Worm (Caenorhabditis elegans) whole organism, L1 larva: ENCODE data around the gene Y14H12B.2.

ENCODE experiments used
- C16A3.4 ChIP-seq: fragments of 150-350 bp; optimal IDR thresholded peaks from 2 replicates; lab custom pipeline; 2014; ENCODE audit warnings: missing biosample characterization, missing genetic modification characterization
- C34B4.2 ChIP-seq: sonication (generic microtip); optimal IDR thresholded peaks from 2 replicates; lab custom pipeline; 2017; ENCODE audit warnings: mild to moderate bottlenecking, missing genetic modification characterization, missing compliant biosample characterization
- Y116A8C.19 ChIP-seq: sonication (generic microtip); optimal IDR thresholded peaks from 2 replicates; lab custom pipeline; 2016; ENCODE audit warnings: missing compliant biosample characterization, missing genetic modification characterization, borderline replicate concordance
- alr-1 ChIP-seq: fragments of 200-800 bp; sonication (Bioruptor generic); optimal IDR thresholded peaks from 2 replicates; lab custom pipeline; 2018; ENCODE audit warnings: borderline replicate concordance, mild to moderate bottlenecking, missing genetic modification characterization, missing compliant biosample characterization
- blmp-1 ChIP-seq: fragments of 150-350 bp; optimal IDR thresholded peaks from 2 replicates; lab custom pipeline; 2014; ENCODE audit warnings: missing biosample characterization, missing genetic modification characterization
- ceh-8 ChIP-seq: fragments of 200-800 bp; sonication (Bioruptor generic); optimal IDR thresholded peaks from 2 replicates; lab custom pipeline; 2018; ENCODE audit warnings: mild to moderate bottlenecking, missing genetic modification characterization, moderate library complexity, missing compliant biosample characterization
- ceh-82 ChIP-seq, 3 experiments: fragments of 150-350 bp in 1 of 3; sonication (generic microtip) in 2 of 3; optimal IDR thresholded peaks; 2 replicates each; lab custom pipeline; 2014 to 2017; ENCODE audit warnings: missing biosample characterization in 3 of 3, missing genetic modification characterization in 3 of 3
- dpl-1 ChIP-seq, 3 experiments: fragments of 150-350 bp in 2 of 3; sonication (generic microtip) in 1 of 3; optimal IDR thresholded peaks; 2 replicates each; lab custom pipeline; 2014 to 2017; ENCODE audit warnings: missing biosample characterization in 3 of 3, missing genetic modification characterization in 3 of 3, missing genetic modification reagents in 3 of 3
- efl-1 ChIP-seq, 4 experiments: fragments of 150-350 bp; optimal IDR thresholded peaks in 3 of 4; peaks in 1 of 4; 1 replicate in 1 of 4; 2 replicates in 3 of 4; lab custom pipeline; 2014; ENCODE audit warnings: missing biosample characterization in 2 of 4, missing genetic modification characterization in 2 of 4, missing genetic modification reagents in 2 of 4
- efl-3 ChIP-seq: fragments of 200-800 bp; sonication (Bioruptor generic); optimal IDR thresholded peaks from 2 replicates; lab custom pipeline; 2018; ENCODE audit warnings: mild to moderate bottlenecking, missing genetic modification characterization, missing compliant biosample characterization
- egl-13 ChIP-seq: sonication (generic microtip); optimal IDR thresholded peaks from 2 replicates; lab custom pipeline; 2016; ENCODE audit warnings: missing genotype, missing genetic modification reagents, missing genetic modification characterization, missing compliant biosample characterization
- egl-27 ChIP-seq, 2 experiments: fragments of 150-350 bp in 1 of 2; sonication (generic microtip); optimal IDR thresholded peaks; 3 replicates each; lab custom pipeline; 2017 to 2018; ENCODE audit warnings: missing biosample characterization in 2 of 2, missing genetic modification characterization in 2 of 2, missing genetic modification reagents in 2 of 2
- elt-3 ChIP-seq, 6 experiments: fragments of 150-350 bp in 1 of 6; sonication (generic microtip); optimal IDR thresholded peaks; 2 replicates each; lab custom pipeline; 2017 to 2018; ENCODE audit warnings: missing biosample characterization in 6 of 6, missing genetic modification characterization in 6 of 6, inconsistent platforms in 1 of 6
- fkh-8 ChIP-seq: sonication (generic microtip); optimal IDR thresholded peaks from 2 replicates; lab custom pipeline; 2016; ENCODE audit warnings: mild to moderate bottlenecking, missing genetic modification characterization, missing compliant biosample characterization
- fos-1 ChIP-seq: fragments of 150-350 bp; optimal IDR thresholded peaks from 2 replicates; lab custom pipeline; 2014; ENCODE audit warnings: missing biosample characterization, missing genetic modification characterization
- grh-1 ChIP-seq: fragments of 200-800 bp; sonication (Bioruptor generic); IDR thresholded peaks from 2 replicates; pipeline ENCODE4 v1.3.6; 2022; ENCODE audit warnings: missing genetic modification reagents, missing genetic modification characterization, missing compliant biosample characterization
- hlh-4 ChIP-seq: sonication (generic microtip); optimal IDR thresholded peaks from 2 replicates; lab custom pipeline; 2016; ENCODE audit warnings: mild to moderate bottlenecking, missing genetic modification characterization, missing compliant biosample characterization
- isw-1 ChIP-seq: fragments of 200-800 bp; sonication (Bioruptor generic); IDR thresholded peaks from 2 replicates; pipeline ENCODE4 v1.3.6; 2022; ENCODE audit warnings: missing genetic modification characterization, missing compliant biosample characterization
- lin-13 ChIP-seq: fragments of 150-350 bp; optimal IDR thresholded peaks from 2 replicates; lab custom pipeline; 2014; ENCODE audit warnings: missing biosample characterization, missing genetic modification reagents, missing genetic modification characterization
- lin-14 ChIP-seq: fragments of 200-800 bp; sonication (Bioruptor generic); optimal IDR thresholded peaks from 2 replicates; lab custom pipeline; 2018; ENCODE audit warnings: mild to moderate bottlenecking, missing genetic modification characterization, moderate library complexity, missing compliant biosample characterization
- lin-35 ChIP-seq, 2 experiments: fragments of 150-350 bp; optimal IDR thresholded peaks; 2 replicates each; lab custom pipeline; 2014; ENCODE audit warnings: missing biosample characterization in 2 of 2, missing genetic modification characterization in 2 of 2, missing genetic modification reagents in 2 of 2
- lin-39 ChIP-seq: fragments of 150-350 bp; optimal IDR thresholded peaks from 2 replicates; lab custom pipeline; 2014; ENCODE audit warnings: missing biosample characterization, missing genetic modification reagents, missing genetic modification characterization
- lsy-2 ChIP-seq, 2 experiments: fragments of 150-350 bp; optimal IDR thresholded peaks; 2 replicates each; lab custom pipeline; 2014; ENCODE audit warnings: missing biosample characterization in 2 of 2, missing genetic modification characterization in 2 of 2
- mef-2 ChIP-seq: fragments of 150-350 bp; optimal IDR thresholded peaks from 2 replicates; lab custom pipeline; 2014; ENCODE audit warnings: missing biosample characterization, missing genetic modification characterization
- mep-1 ChIP-seq: fragments of 150-350 bp; optimal IDR thresholded peaks from 2 replicates; lab custom pipeline; 2014; ENCODE audit warnings: missing biosample characterization, missing genetic modification characterization
- nhr-11 ChIP-seq: fragments of 150-350 bp; optimal IDR thresholded peaks from 2 replicates; lab custom pipeline; 2014; ENCODE audit warnings: missing biosample characterization, missing genetic modification characterization
- nhr-20 ChIP-seq: sonication (generic microtip); optimal IDR thresholded peaks from 2 replicates; lab custom pipeline; 2016; ENCODE audit warnings: mild to moderate bottlenecking, missing genetic modification characterization, missing compliant biosample characterization
- nhr-237 ChIP-seq: fragments of 150-350 bp; optimal IDR thresholded peaks from 2 replicates; lab custom pipeline; 2014; ENCODE audit warnings: missing biosample characterization, missing genetic modification characterization
- nhr-71 ChIP-seq: sonication (generic microtip); optimal IDR thresholded peaks from 2 replicates; lab custom pipeline; 2016; ENCODE audit warnings: mild to moderate bottlenecking, missing genetic modification characterization, moderate library complexity, missing compliant biosample characterization
- nhr-76 ChIP-seq: sonication (generic microtip); optimal IDR thresholded peaks from 2 replicates; lab custom pipeline; 2017; ENCODE audit warnings: missing biosample characterization, missing genetic modification characterization
- nhr-77 ChIP-seq: fragments of 150-350 bp; optimal IDR thresholded peaks from 2 replicates; lab custom pipeline; 2014; ENCODE audit warnings: missing biosample characterization, missing genetic modification characterization
- nhr-84 ChIP-seq: sonication (generic microtip); optimal IDR thresholded peaks from 2 replicates; lab custom pipeline; 2017; ENCODE audit warnings: missing biosample characterization, missing genetic modification characterization
- nhr-85 ChIP-seq: sonication (generic microtip); peaks from one replicate; lab custom pipeline; 2016; ENCODE audit warnings: missing genetic modification characterization, inconsistent platforms, missing compliant biosample characterization
- nhr-90 ChIP-seq: sonication (generic microtip); optimal IDR thresholded peaks from 2 replicates; lab custom pipeline; 2016; ENCODE audit warnings: mild to moderate bottlenecking, missing genetic modification characterization, missing compliant biosample characterization; ENCODE audit not compliant: poor library complexity
- pax-3 ChIP-seq: fragments of 200-800 bp; sonication (Bioruptor generic); optimal IDR thresholded peaks from 2 replicates; lab custom pipeline; 2018; ENCODE audit warnings: mild to moderate bottlenecking, missing genetic modification characterization, moderate library complexity, missing compliant biosample characterization
- pqm-1 ChIP-seq: sonication (generic microtip); optimal IDR thresholded peaks from 3 replicates; lab custom pipeline; 2017; ENCODE audit warnings: missing biosample characterization, missing genetic modification characterization
- rnt-1 ChIP-seq: sonication (generic microtip); optimal IDR thresholded peaks from 2 replicates; lab custom pipeline; 2016; ENCODE audit warnings: mild to moderate bottlenecking, missing genetic modification characterization, moderate library complexity, missing compliant biosample characterization
- skn-1 ChIP-seq: fragments of 150-350 bp; optimal IDR thresholded peaks from 2 replicates; lab custom pipeline; 2014; ENCODE audit warnings: missing biosample characterization, missing genetic modification characterization
- snpc-4 ChIP-seq: fragments of 150-350 bp; optimal IDR thresholded peaks from 2 replicates; lab custom pipeline; 2014; ENCODE audit warnings: missing biosample characterization, missing genetic modification characterization
- snu-23 ChIP-seq: sonication (generic microtip); optimal IDR thresholded peaks from 2 replicates; lab custom pipeline; 2016; ENCODE audit warnings: missing genetic modification characterization, missing compliant biosample characterization
- sox-4 ChIP-seq: sonication (generic microtip); optimal IDR thresholded peaks from 2 replicates; lab custom pipeline; 2016; ENCODE audit warnings: missing genetic modification characterization, missing compliant biosample characterization
- sptf-1 ChIP-seq: fragments of 150-350 bp; optimal IDR thresholded peaks from 2 replicates; lab custom pipeline; 2014; ENCODE audit warnings: missing biosample characterization, missing genetic modification characterization
- tlp-1 ChIP-seq: fragments of 150-350 bp; optimal IDR thresholded peaks from 2 replicates; lab custom pipeline; 2014; ENCODE audit warnings: missing biosample characterization, missing genetic modification characterization
- unc-30 ChIP-seq: sonication (generic microtip); optimal IDR thresholded peaks from 2 replicates; lab custom pipeline; 2017; ENCODE audit warnings: missing biosample characterization, missing genetic modification characterization
- unc-62 ChIP-seq: fragments of 150-350 bp; optimal IDR thresholded peaks from 2 replicates; lab custom pipeline; 2014; ENCODE audit warnings: missing biosample characterization, missing genetic modification reagents, missing genetic modification characterization
- unc-86 ChIP-seq: sonication (generic microtip); optimal IDR thresholded peaks from 2 replicates; lab custom pipeline; 2016; ENCODE audit warnings: missing genetic modification characterization, missing compliant biosample characterization
- zag-1 ChIP-seq: fragments of 150-350 bp; optimal IDR thresholded peaks from 2 replicates; lab custom pipeline; 2014; ENCODE audit warnings: missing biosample characterization, missing genetic modification characterization
- zip-4 ChIP-seq: fragments of 200-800 bp; sonication (Bioruptor generic); optimal IDR thresholded peaks from 2 replicates; lab custom pipeline; 2018; ENCODE audit warnings: mild to moderate bottlenecking, missing genetic modification characterization, moderate library complexity, missing compliant biosample characterization
- ztf-11 ChIP-seq, 2 experiments: sonication (generic microtip); optimal IDR thresholded peaks; 2 replicates each; lab custom pipeline; 2016 to 2017; ENCODE audit warnings: missing genetic modification characterization in 2 of 2, missing biosample characterization in 1 of 2, missing compliant biosample characterization in 1 of 2
- ztf-4 ChIP-seq: fragments of 150-350 bp; optimal IDR thresholded peaks from 2 replicates; lab custom pipeline; 2014; ENCODE audit warnings: missing biosample characterization, missing genetic modification characterization

The Y14H12B.2 gene

DNA sequence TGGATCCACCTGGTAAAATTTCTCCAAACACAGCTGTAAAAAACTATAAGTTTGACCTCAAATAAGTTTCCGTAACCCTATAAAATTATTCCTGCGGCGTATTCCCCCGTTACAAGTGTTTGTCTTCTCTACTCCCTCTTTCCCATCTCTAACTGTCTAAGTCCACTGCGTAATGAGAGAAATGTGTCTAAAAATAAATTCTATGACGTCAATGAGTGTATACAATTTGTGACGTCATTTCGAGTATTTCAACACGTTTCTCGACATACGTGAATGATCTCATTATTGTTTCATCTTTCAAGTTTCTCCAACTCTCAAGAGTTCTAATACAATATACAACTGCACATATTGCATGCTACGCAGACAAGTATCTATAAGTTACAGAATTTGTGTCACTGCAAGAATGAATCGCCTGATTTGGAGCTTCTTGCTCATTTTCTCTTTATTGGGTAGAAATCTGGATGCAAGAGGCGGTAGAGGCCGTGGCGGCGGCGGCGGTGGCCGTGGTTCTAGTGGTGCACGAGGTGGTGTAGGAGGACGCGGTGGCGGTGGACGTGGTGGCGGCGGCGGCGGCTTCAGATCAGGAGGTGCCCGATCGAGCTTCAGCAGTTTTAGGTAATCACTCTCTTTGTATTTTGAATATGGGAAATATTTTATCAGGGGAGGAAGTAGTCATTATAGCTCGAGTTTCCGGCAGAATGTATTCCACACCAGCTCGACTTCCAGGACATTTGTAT is 35.6 kb downstream of the Y14H12B.2 start, which contains the start of gene F53C3.6 (continued):
- TF ChIP-seq hlh-4 (tag; lab: Kevin White, UChicago) (no peak), rnt-1 (tag; lab: Kevin White, UChicago) (peak; percentile 37), nhr-71 (tag; lab: Kevin White, UChicago) (peak; percentile 91), ceh-82 (tag; optimal IDR thresholded peaks at IDR 0.05; lab: Kevin White, UChicago) (peak in 2 of 3 experiments; percentile 36 to 67), lin-13 (GFP tag; lab: Kevin White, UChicago) (peak; percentile 51), C34B4.2 (tag; lab: Kevin White, UChicago) (no peak), lsy-2 (tag; optimal IDR thresholded peaks at IDR 0.05; lab: Kevin White, UChicago) (peak; percentile 77), egl-27 (tag; optimal IDR thresholded peaks at IDR 0.05; lab: Kevin White, UChicago) (peak; percentile 50 to 67), dpl-1 (GFP tag; optimal IDR thresholded peaks at IDR 0.05; lab: Kevin White, UChicago) (peak in 2 of 3 experiments; percentile 30 to 38), nhr-20 (peak; percentile 64), blmp-1 (tag; lab: Kevin White, UChicago) (peak; percentile 41), nhr-237 (tag; lab: Kevin White, UChicago) (no peak), nhr-85 (tag; lab: Kevin White, UChicago) (peak; percentile 89), skn-1 (tag; lab: Kevin White, UChicago) (peak; percentile 70), zip-4 (peak; percentile 42), Y116A8C.19 (tag; lab: Kevin White, UChicago) (no peak), ztf-11 (tag; optimal IDR thresholded peaks at IDR 0.05; lab: Kevin White, UChicago) (no peak), lin-14 (GFP tag; lab: Kevin White, UChicago) (peak; percentile 95), pqm-1 (no peak), nhr-90 (tag; lab: Kevin White, UChicago) (peak; percentile 21), sox-4 (tag; lab: Kevin White, UChicago) (peak; percentile 48), nhr-84 (tag; lab: Kevin White, UChicago) (no peak), isw-1 (GFP tag; lab: Robert Waterston, UW) (peak; percentile 48; the same call in 1 of the 2 replicates), nhr-11 (tag; lab: Kevin White, UChicago) (peak; percentile 24), grh-1 (peak; percentile 40), efl-1 (optimal IDR thresholded peaks at IDR 0.05; lab: Kevin White, UChicago) (peak; percentile 63 to 67), efl-1 (GFP tag; optimal IDR thresholded peaks at IDR 0.05 in 1 of 2; lab: Kevin White, UChicago) (peak; percentile 42 to 87), fos-1 (peak; percentile 51), mep-1 (tag; lab: Kevin White, UChicago) (peak; percentile 71), unc-86 (tag; lab: Kevin White, UChicago) (peak; percentile 67), snpc-4 (tag; lab: Kevin White, UChicago) (peak; percentile 26), sptf-1 (tag; lab: Kevin White, UChicago) (no peak), unc-30 (tag; lab: Kevin White, UChicago) (no peak), ztf-4 (peak; percentile 60), fkh-8 (tag; lab: Kevin White, UChicago) (peak; percentile 61), C16A3.4 (tag; lab: Kevin White, UChicago) (peak; percentile 26), snu-23 (GFP tag; lab: Kevin White, UChicago) (peak; percentile 61), zag-1 (no peak), elt-3 (tag; optimal IDR thresholded peaks at IDR 0.05; lab: Kevin White, UChicago) (peak in 2 of 6 experiments; percentile 2 to 66), tlp-1 (tag; lab: Kevin White, UChicago) (no peak), lin-39 (tag; lab: Kevin White, UChicago) (peak; percentile 47)

DNA sequence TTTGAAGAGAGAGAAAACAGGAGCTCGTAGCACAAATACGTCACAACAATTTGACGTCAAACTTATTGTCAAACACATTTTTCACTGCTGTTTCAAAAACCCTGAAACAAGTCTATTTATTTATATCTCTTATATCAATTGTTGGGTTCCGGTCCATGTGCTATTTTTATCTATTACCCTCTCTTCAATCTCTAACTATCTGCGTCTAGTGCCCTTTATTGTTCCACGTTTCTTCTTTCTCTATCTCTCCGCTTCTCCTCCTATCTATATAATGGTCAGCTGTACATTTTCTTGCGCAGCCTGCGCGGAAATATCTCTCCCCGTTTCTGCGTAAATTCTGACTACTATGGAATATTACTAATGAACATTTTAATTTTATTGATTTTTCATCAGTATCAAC is 36.6 kb downstream of the Y14H12B.2 start:
- TF ChIP-seq mef-2 (tag; lab: Kevin White, UChicago) (peak; percentile 92), efl-3 (no peak), nhr-77 (tag; lab: Kevin White, UChicago) (no peak), egl-13 (tag; lab: Kevin White, UChicago) (peak; percentile 47), ceh-8 (GFP tag; lab: Kevin White, UChicago) (no peak), nhr-90 (tag; lab: Kevin White, UChicago) (peak; percentile 12), lin-35 (GFP tag; optimal IDR thresholded peaks at IDR 0.05; lab: Kevin White, UChicago) (peak; percentile 24 to 56), unc-62 (GFP tag; lab: Kevin White, UChicago) (no peak), alr-1 (tag; lab: Kevin White, UChicago) (no peak), fos-1 (peak; percentile 17), blmp-1 (tag; lab: Kevin White, UChicago) (peak; percentile 45), lsy-2 (tag; optimal IDR thresholded peaks at IDR 0.05; lab: Kevin White, UChicago) (peak; percentile 37 to 67), nhr-71 (tag; lab: Kevin White, UChicago) (peak; percentile 77), nhr-76 (no peak), sox-4 (tag; lab: Kevin White, UChicago) (no peak), egl-27 (tag; optimal IDR thresholded peaks at IDR 0.05; lab: Kevin White, UChicago) (no peak), tlp-1 (tag; lab: Kevin White, UChicago) (no peak), pax-3 (no peak)
